Worm (Caenorhabditis elegans) whole organism, dauer: ENCODE measurements around the gene lec-4.

ENCODE experiments used
- unc-62 ChIP-seq: sonication (generic microtip); optimal IDR thresholded peaks from 2 replicates; lab custom pipeline; 2017; ENCODE audit warnings: missing biosample characterization, missing genetic modification reagents, missing genetic modification characterization

lec-4 gene

DNA sequence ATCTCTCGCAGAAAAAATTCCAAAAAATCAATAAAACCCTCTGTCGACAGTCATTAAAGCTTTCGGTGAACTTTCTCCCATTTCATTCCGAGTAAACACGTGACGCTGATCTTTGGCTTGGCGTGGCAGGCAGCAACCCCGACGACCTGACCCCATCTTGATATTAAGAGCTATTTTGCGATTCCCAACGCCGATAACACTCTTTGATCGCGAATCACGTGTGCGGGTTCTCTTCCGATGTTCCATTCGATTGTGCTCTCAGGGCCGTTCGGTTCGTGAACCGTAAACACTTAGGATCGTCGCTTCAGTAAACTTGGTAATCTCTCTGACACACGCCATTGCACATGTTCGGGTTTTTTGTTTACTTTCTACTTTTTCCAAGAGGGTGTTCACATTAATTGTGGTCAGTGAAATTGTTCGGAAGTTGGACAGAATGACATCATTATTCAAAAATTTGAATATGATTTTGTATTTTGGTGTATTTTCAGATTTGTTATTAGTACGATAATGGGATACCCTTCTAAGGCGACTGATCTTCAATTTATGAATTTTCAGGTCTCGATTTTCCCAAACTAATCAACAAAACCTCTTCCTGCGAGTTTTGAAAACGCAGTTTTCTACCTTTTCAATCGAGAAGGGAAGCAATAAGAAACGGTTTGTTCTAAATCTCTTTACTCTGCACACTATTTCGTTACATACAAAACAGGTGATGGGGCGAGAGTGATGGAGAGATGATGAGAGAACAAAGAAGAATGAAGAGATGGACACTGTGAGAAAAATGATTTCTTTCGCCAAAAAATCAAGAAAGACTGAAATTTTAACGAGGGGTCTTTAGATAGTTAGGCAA is 24.3 kb upstream of the lec-4 start:
- TF ChIP-seq unc-62 (GFP tag; lab: Kevin White, UChicago) = no peak

DNA sequence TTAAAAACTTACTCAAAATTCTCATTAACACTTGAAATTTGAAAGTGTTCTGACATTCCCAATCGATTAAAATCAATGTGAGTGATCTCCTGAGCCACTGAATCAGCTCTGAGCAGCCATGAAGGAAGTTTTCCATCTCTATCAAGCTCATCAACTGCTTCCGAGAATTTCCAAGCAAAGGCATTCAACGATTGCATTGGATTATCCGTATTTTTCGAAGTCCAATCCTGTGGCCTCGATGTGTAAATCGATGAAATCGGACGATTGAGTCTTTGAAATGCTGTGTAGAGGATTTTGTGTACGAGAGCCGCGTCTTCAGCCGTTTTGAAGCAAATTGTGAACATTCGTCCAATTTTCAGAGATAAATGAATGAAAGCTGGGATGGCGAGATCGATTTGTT is 22.8 kb upstream of the lec-4 start:
- TF ChIP-seq unc-62 (GFP tag; lab: Kevin White, UChicago) = no peak

DNA sequence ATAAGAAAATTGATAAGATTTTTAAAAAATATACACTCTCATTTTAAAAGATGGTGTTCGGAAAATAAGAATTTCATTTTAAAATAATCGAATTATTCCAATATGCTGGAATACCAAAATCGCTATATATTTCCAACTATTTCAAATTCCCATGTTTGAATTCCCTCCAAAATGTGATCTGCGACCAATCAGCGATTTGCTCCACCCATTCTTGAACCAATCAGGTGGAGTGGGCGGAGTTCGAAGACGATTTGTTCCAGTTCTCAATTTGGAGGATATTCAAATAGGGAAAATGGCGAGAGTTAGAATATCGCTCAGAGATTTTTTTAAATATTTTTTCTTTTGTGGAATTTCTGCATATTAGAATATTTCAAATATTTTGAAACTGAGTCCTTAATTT is 17.7 kb upstream of the lec-4 start:
- no peak for TF ChIP-seq unc-62 (GFP tag; lab: Kevin White, UChicago)

DNA sequence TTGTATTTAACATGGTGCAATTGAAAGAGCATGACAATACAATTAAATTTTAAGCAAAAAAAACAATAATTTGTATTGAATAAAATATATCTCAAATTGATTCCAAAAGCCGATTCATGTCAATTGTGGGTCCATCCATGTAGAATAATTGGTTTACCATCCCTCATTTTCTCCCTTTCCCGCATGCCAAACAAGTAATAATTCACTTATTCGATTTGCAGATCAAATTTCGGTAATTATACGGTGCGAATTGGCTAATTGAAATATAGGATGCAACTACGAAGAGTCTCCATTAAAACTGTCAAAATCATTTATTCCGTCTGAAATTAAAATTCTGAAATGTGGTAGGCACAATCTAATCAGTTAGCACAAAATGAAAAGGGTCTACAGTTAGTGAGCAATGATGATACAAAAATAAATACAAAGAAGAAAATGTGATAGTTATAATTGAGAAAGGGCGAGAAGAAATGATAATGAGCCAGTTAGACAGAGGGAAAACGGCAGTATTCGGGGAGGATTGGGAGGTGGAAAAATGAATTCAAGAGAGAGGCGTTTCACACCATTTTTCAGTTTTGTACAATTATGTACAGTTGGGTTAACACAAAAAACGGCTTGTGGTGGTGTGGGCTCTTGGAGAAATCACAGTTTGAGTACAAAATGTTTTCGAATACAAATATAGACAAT is 16.7 kb upstream of the lec-4 start:
- TF ChIP-seq unc-62 (GFP tag; lab: Kevin White, UChicago) = no peak

ce11 chrIII:3786427-3786935 is 13.4 kb upstream of the lec-4 start, which contains the start of gene acy-3:
acy-3 (minus strand) TSS chrIII:3786477.
- TF ChIP-seq unc-62 (GFP tag; lab: Kevin White, UChicago) = no peak

DNA sequence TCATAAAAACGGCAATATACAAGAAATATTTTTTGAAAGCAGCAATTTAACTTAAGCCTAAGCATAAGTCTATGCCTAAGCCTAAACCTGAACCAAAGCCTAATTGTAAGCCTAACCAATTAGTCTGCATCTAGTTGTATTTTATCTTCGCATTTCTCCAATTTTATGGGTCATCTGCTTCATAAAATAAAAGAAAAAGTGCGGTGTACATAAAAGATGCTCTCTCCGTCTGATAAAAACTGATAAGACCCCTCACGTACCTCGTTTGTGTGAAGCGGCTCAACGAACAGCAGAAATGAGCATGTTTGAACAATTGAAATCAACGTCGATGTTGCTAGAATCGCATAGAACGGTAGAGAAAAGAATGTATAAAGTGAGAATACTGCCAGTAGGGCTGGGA is 12.0 kb upstream of the lec-4 start:
- no peak for TF ChIP-seq unc-62 (GFP tag; lab: Kevin White, UChicago)

ce11 chrIII:3783914-3784313 is 10.8 kb upstream of the lec-4 start:
- TF ChIP-seq unc-62 (GFP tag; lab: Kevin White, UChicago) = no peak

- TF ChIP-seq unc-62 (GFP tag; lab: Kevin White, UChicago) = no peak
Measured at ce11 chrIII:3782853-3783252, 9.7 kb upstream of the lec-4 start.

ce11 chrIII:3781827-3782226 is 8.7 kb upstream of the lec-4 start:
- no peak for TF ChIP-seq unc-62 (GFP tag; lab: Kevin White, UChicago)

- TF ChIP-seq unc-62 (GFP tag; lab: Kevin White, UChicago) = no peak
Measured at ce11 chrIII:3774550-3774949, 1.4 kb upstream of the lec-4 start.

DNA sequence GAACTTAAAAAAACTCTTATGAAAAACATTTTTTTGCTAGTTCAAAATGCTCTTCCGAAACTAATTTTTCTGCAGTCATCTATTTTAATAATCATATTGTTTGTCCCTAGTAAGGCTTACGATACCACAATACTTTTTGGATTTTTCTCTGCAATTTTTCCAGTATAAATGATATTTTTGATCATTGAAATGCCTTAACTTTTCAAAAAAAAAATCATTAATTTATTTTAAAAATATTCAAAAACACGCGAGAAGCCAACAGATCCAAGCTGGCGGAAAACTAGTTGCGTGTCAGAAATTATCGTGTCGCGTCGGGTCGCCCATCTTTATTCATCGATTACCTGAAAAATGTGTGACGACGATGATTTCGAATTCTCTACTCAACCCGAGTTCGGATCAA is 4.9 kb downstream of the lec-4 start, which contains the start of gene gmeb-3:
gmeb-3 (plus strand) TSS at position 301 of the 400 bp plus-strand sequence.
- TF ChIP-seq unc-62 (GFP tag; lab: Kevin White, UChicago) = no peak

DNA sequence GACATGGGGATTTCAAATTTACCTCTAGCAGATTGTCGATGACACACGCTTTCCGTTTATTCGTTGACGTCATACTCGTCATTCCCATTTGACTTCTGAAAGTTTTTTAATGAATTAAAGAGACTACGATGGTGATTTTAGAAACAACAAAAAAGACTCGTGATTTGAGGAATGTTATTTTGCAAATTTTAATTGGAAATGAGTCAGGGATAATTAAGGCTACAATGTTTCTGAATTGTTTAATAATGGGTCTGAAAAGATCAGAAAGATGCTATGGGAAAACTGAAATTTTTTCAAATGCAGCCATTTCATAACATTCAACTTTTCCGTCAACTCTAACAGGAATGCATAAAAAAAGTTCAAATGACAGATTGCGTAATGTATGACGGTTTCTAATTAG is 7.7 kb downstream of the lec-4 start, which contains the start of gene C44F1.1:
C44F1.1 (minus strand) TSS at position 101 of the 400 bp plus-strand sequence.
- no peak for TF ChIP-seq unc-62 (GFP tag; lab: Kevin White, UChicago)

- TF ChIP-seq unc-62 (GFP tag; lab: Kevin White, UChicago) = no peak
Measured at ce11 chrIII:3764584-3764983, 8.5 kb downstream of the lec-4 start.

DNA sequence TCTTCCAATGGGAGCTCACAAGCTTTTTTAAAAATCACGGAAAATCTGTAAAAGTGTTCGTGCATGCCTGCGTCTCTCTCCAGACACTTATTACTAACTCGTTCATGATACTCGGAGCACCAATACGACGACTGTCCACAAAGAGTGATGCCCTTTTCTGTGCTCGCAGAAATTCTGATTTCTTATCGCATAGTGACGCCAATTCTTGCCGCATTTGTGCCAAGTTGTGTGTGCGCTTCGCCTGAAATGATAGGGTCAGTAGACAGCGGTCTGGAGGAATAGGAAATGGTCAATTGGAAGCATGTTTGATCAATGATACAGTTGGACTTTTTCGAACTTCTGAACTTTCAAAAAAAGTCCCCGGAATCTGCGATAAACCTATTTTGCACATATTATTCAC is 9.1 kb downstream of the lec-4 start:
- no peak for TF ChIP-seq unc-62 (GFP tag; lab: Kevin White, UChicago)

ce11 chrIII:3759312-3759711 is 13.8 kb downstream of the lec-4 start, which contains the start of gene arcp-1:
arcp-1 (minus strand) TSS chrIII:3759412.
- no peak for TF ChIP-seq unc-62 (GFP tag; lab: Kevin White, UChicago)

DNA sequence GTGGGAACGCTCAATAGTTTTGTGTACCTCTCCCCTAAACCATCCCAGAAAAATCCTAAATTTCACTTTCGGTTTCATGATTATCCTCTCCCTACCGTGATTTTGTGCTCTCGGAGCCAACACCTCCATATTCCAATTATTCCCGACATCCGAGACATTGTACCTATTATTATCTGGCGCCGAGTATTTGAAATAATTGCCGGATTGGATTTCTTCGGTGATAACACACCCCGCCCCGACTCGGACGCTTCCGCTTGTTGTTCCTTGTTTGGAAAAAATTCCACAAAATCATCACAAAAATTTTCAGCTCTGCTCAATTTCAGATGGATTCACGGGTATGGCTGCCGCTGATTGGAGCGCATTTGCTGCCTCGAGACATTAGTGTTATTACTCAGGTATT is 28.0 kb downstream of the lec-4 start, which contains the start of gene lin-48:
lin-48 (plus strand) TSS at position 301 of the 400 bp plus-strand sequence.
- TF ChIP-seq unc-62 (GFP tag; lab: Kevin White, UChicago) = no peak
